Worm (Caenorhabditis elegans): Measurements from ENCODE around the gene F46B6.2.

- no peak for TF ChIP-seq pax-1 (tag; optimal IDR thresholded peaks at IDR 0.05)
- TF ChIP-seq hlh-8 (tag; optimal IDR thresholded peaks at IDR 0.05): no peak
- no peak for TF ChIP-seq nhr-11 (tag; optimal IDR thresholded peaks at IDR 0.05)
- TF ChIP-seq odd-2 (tag; optimal IDR thresholded peaks at IDR 0.05): no peak
- no peak for TF ChIP-seq ama-1 (optimal IDR thresholded peaks at IDR 0.05)
- TF ChIP-seq fkh-6 (tag; optimal IDR thresholded peaks at IDR 0.05): no peak
- TF ChIP-seq ceh-6 (GFP tag; optimal IDR thresholded peaks at IDR 0.05): no peak
- TF ChIP-seq pha-4 (tag; optimal IDR thresholded peaks at IDR 0.05): no peak
- TF ChIP-seq ceh-22 (tag; optimal IDR thresholded peaks at IDR 0.05): no peak
- TF ChIP-seq T23F11.4 (GFP tag; optimal IDR thresholded peaks at IDR 0.05): no peak
- TF ChIP-seq sdc-2 (tag; optimal IDR thresholded peaks at IDR 0.05): no peak
- TF ChIP-seq ceh-2 (tag; optimal IDR thresholded peaks at IDR 0.05): no peak
- no peak for TF ChIP-seq F13H6.1 (tag; optimal IDR thresholded peaks at IDR 0.05)
These were observed 5.6 kb downstream of the F46B6.2 start, which contains the start of gene smg-4 for ce11 chrV:9777645-9778044.

Data from whole organism, late embryonic.